Worm (Caenorhabditis elegans) whole organism, L1 larva: ENCODE data around the gene Y45F10B.8.
A peak's percentile ranks its signal among the peaks of the same experiment; 100 is the strongest.

ENCODE experiments used
- F16B12.6 ChIP-seq: fragments of 150-350 bp; optimal IDR thresholded peaks from 2 replicates; lab custom pipeline; 2014; ENCODE audit warnings: missing biosample characterization, missing genetic modification characterization
- lsy-2 ChIP-seq, 2 experiments: fragments of 150-350 bp; optimal IDR thresholded peaks; 2 replicates each; lab custom pipeline; 2014; ENCODE audit warnings: missing biosample characterization in 2 of 2, missing genetic modification characterization in 2 of 2
- nhr-237 ChIP-seq: fragments of 150-350 bp; optimal IDR thresholded peaks from 2 replicates; lab custom pipeline; 2014; ENCODE audit warnings: missing biosample characterization, missing genetic modification characterization

The Y45F10B.8 gene

ce11 chrIV:13538901-13539300 lies 39.2 kb downstream of the Y45F10B.8 start:
- TF ChIP-seq nhr-237 (tag; lab: Kevin White, UChicago) (no peak), lsy-2 (tag; optimal IDR thresholded peaks at IDR 0.05; lab: Kevin White, UChicago) (peak; percentile 50 to 85), F16B12.6 (tag; lab: Kevin White, UChicago) (peak; percentile 66)
